Worm (Caenorhabditis elegans) whole organism, L1 larva: ENCODE data around the gene F36H9.4.

ENCODE experiments used
- F16B12.6 ChIP-seq: fragments of 150-350 bp; optimal IDR thresholded peaks from 2 replicates; lab custom pipeline; 2014; ENCODE audit warnings: missing biosample characterization, missing genetic modification characterization
- ama-1 ChIP-seq: fragments of 150-350 bp; optimal IDR thresholded peaks from 2 replicates; lab custom pipeline; 2014
- fkh-8 ChIP-seq: sonication (generic microtip); optimal IDR thresholded peaks from 2 replicates; lab custom pipeline; 2016; ENCODE audit warnings: mild to moderate bottlenecking, missing genetic modification characterization, missing compliant biosample characterization
- lin-39 ChIP-seq: fragments of 150-350 bp; optimal IDR thresholded peaks from 2 replicates; lab custom pipeline; 2014; ENCODE audit warnings: missing biosample characterization, missing genetic modification reagents, missing genetic modification characterization
- mep-1 ChIP-seq: fragments of 150-350 bp; optimal IDR thresholded peaks from 2 replicates; lab custom pipeline; 2014; ENCODE audit warnings: missing biosample characterization, missing genetic modification characterization
- nhr-237 ChIP-seq: fragments of 150-350 bp; optimal IDR thresholded peaks from 2 replicates; lab custom pipeline; 2014; ENCODE audit warnings: missing biosample characterization, missing genetic modification characterization
- nhr-76 ChIP-seq: sonication (generic microtip); optimal IDR thresholded peaks from 2 replicates; lab custom pipeline; 2017; ENCODE audit warnings: missing biosample characterization, missing genetic modification characterization
- pqm-1 ChIP-seq: sonication (generic microtip); optimal IDR thresholded peaks from 3 replicates; lab custom pipeline; 2017; ENCODE audit warnings: missing biosample characterization, missing genetic modification characterization
- sox-4 ChIP-seq: sonication (generic microtip); optimal IDR thresholded peaks from 2 replicates; lab custom pipeline; 2016; ENCODE audit warnings: missing genetic modification characterization, missing compliant biosample characterization
- ztf-11 ChIP-seq, 2 experiments: sonication (generic microtip); optimal IDR thresholded peaks; 2 replicates each; lab custom pipeline; 2016 to 2017; ENCODE audit warnings: missing genetic modification characterization in 2 of 2, missing biosample characterization in 1 of 2, missing compliant biosample characterization in 1 of 2

DNA sequence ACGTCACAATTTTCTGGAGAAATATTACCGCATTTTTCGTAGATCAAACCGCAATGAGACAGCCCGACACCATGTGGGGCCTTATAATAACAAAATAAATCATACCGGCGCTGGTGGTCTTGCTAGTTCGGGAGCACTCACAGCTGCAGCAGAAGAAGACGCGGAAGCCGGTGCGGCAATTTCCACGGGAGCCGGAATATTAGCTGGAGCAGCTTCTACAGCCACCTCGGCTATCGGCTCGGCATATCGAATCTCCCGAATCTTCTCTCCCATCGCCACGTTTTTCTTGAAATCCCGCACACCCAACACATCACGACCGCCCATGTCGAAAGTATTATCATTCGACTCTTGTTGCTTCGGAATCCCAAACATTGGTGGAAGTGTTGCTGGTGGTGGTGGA is 45.5 kb upstream of the F36H9.4 start:
- TF ChIP-seq F16B12.6 (tag; lab: Kevin White, UChicago) (no peak), nhr-76 (tag; lab: Kevin White, UChicago) (no peak), ama-1 (lab: Kevin White, UChicago) (no peak), mep-1 (tag; lab: Kevin White, UChicago) (no peak), lin-39 (tag; lab: Kevin White, UChicago) (no peak), ztf-11 (tag; optimal IDR thresholded peaks at IDR 0.05; lab: Kevin White, UChicago) (no peak), pqm-1 (tag; lab: Kevin White, UChicago) (no peak), sox-4 (tag; lab: Kevin White, UChicago) (no peak), nhr-237 (tag; lab: Kevin White, UChicago) (no peak), fkh-8 (tag; lab: Kevin White, UChicago) (no peak)
